Fruit fly (Drosophila melanogaster) whole organism, prepupa: ENCODE data around the gene CG34125.

Experiments
- Blimp-1 ChIP-seq: fragments of 200-800 bp; sonication (Bioruptor generic); optimal IDR thresholded peaks from 3 replicates; lab custom pipeline; 2017; ENCODE audit warnings: missing biosample characterization, missing genetic modification characterization, mild to moderate bottlenecking, moderate library complexity, missing genetic modification reagents
- CG10631 ChIP-seq: fragments of 200-800 bp; sonication (Bioruptor generic); optimal IDR thresholded peaks from 2 replicates; lab custom pipeline; 2016; ENCODE audit warnings: missing biosample characterization, missing genetic modification characterization
- CG10669 ChIP-seq: fragments of 200-800 bp; sonication (Bioruptor generic); optimal IDR thresholded peaks from 3 replicates; lab custom pipeline; 2018; ENCODE audit warnings: missing biosample characterization, mild to moderate bottlenecking, missing genetic modification characterization, moderate library complexity
- CG11294 ChIP-seq: fragments of 200-800 bp; sonication (Bioruptor generic); IDR thresholded peaks from 2 replicates; pipeline ENCODE4 v1.3.6; 2022; ENCODE audit warnings: missing biosample characterization, missing genetic modification characterization
- CG11762 ChIP-seq: fragments of 200-800 bp; sonication (Bioruptor generic); optimal IDR thresholded peaks from 3 replicates; lab custom pipeline; 2016; ENCODE audit warnings: missing biosample characterization, missing genetic modification characterization; ENCODE audit not compliant: insufficient read depth
- CG15336 ChIP-seq: fragments of 200-800 bp; sonication (Bioruptor generic); IDR thresholded peaks from 2 replicates; pipeline ENCODE4 v1.3.6; 2022; ENCODE audit warnings: missing biosample characterization, missing genetic modification characterization
- CG1621 ChIP-seq: fragments of 200-800 bp; sonication (Bioruptor generic); optimal IDR thresholded peaks from 3 replicates; lab custom pipeline; 2018; ENCODE audit warnings: missing biosample characterization, mild to moderate bottlenecking, missing genetic modification characterization
- CG3032 ChIP-seq: fragments of 200-800 bp; optimal IDR thresholded peaks from 2 replicates; lab custom pipeline; 2019; ENCODE audit warnings: missing biosample characterization, mild to moderate bottlenecking, missing genetic modification characterization, moderate library complexity
- CG32006 ChIP-seq: fragments of 200-800 bp; sonication (Bioruptor generic); optimal IDR thresholded peaks from 3 replicates; lab custom pipeline; 2017; ENCODE audit warnings: missing biosample characterization, mild to moderate bottlenecking, missing genetic modification characterization
- CG34406 ChIP-seq: fragments of 200-800 bp; sonication (Bioruptor generic); optimal IDR thresholded peaks from 3 replicates; lab custom pipeline; 2016; ENCODE audit warnings: missing biosample characterization, missing genetic modification characterization
- CG3919 ChIP-seq: fragments of 200-800 bp; sonication (Bioruptor generic); optimal IDR thresholded peaks from 3 replicates; lab custom pipeline; 2016; ENCODE audit warnings: missing biosample characterization, missing genetic modification characterization
- CG6163 ChIP-seq: fragments of 200-800 bp; sonication (Bioruptor generic); IDR thresholded peaks from 3 replicates; pipeline ENCODE4 v1.3.6; 2022; ENCODE audit warnings: missing biosample characterization, missing genetic modification characterization
- CG6276 ChIP-seq: fragments of 200-800 bp; sonication (Bioruptor generic); optimal IDR thresholded peaks from 2 replicates; lab custom pipeline; 2017; ENCODE audit warnings: missing biosample characterization, mild to moderate bottlenecking, missing genetic modification characterization
- CG6792 ChIP-seq: fragments of 200-800 bp; sonication (Bioruptor generic); optimal IDR thresholded peaks from 3 replicates; lab custom pipeline; 2016; ENCODE audit warnings: missing biosample characterization, missing genetic modification characterization
- CG6854 ChIP-seq: fragments of 200-800 bp; sonication (Bioruptor generic); optimal IDR thresholded peaks from 2 replicates; lab custom pipeline; 2017; ENCODE audit warnings: missing biosample characterization, mild to moderate bottlenecking, missing genetic modification characterization
- CG8319 ChIP-seq: fragments of 200-800 bp; sonication (Bioruptor generic); optimal IDR thresholded peaks from 3 replicates; lab custom pipeline; 2016; ENCODE audit warnings: missing biosample characterization, missing genetic modification characterization
- CG9139 ChIP-seq: fragments of 200-800 bp; sonication (Bioruptor generic); optimal IDR thresholded peaks from 3 replicates; lab custom pipeline; 2017; ENCODE audit warnings: missing biosample characterization, mild to moderate bottlenecking, missing genetic modification characterization
- Eip78C ChIP-seq: fragments of 200-800 bp; sonication (Bioruptor generic); peaks from one replicate; lab custom pipeline; 2016; ENCODE audit warnings: missing biosample characterization, missing genetic modification characterization
- Eip93F ChIP-seq: fragments of 200-800 bp; sonication (Bioruptor generic); optimal IDR thresholded peaks from 2 replicates; lab custom pipeline; 2016; ENCODE audit warnings: missing biosample characterization, mild to moderate bottlenecking, missing genetic modification characterization
- Ets21C ChIP-seq: fragments of 200-800 bp; sonication (Bioruptor generic); optimal IDR thresholded peaks from 3 replicates; lab custom pipeline; 2016; ENCODE audit warnings: missing biosample characterization, missing genetic modification characterization
- Ets96B ChIP-seq: fragments of 200-800 bp; optimal IDR thresholded peaks from 2 replicates; lab custom pipeline; 2019; ENCODE audit warnings: missing biosample characterization, mild to moderate bottlenecking, missing genetic modification characterization, moderate library complexity
- Gug ChIP-seq: fragments of 200-800 bp; sonication (Bioruptor generic); IDR thresholded peaks from 2 replicates; pipeline ENCODE4 v1.3.6; 2022; ENCODE audit warnings: missing biosample characterization, missing genetic modification characterization
- Hr38 ChIP-seq: sonication (Bioruptor generic); optimal IDR thresholded peaks from 2 replicates; lab custom pipeline; 2016; ENCODE audit warnings: missing biosample characterization, missing genetic modification characterization
- Hr39 ChIP-seq: fragments of 200-800 bp; sonication (Bioruptor generic); optimal IDR thresholded peaks from 2 replicates; lab custom pipeline; 2016; ENCODE audit warnings: missing biosample characterization, missing genetic modification characterization
- Lpt ChIP-seq: fragments of 200-800 bp; sonication (Bioruptor generic); optimal IDR thresholded peaks from 3 replicates; lab custom pipeline; 2016; ENCODE audit warnings: missing biosample characterization, missing genetic modification characterization
- OdsH ChIP-seq: fragments of 200-800 bp; sonication (Bioruptor generic); optimal IDR thresholded peaks from 3 replicates; lab custom pipeline; 2016; ENCODE audit warnings: missing biosample characterization, missing genetic modification characterization
- Smox ChIP-seq: fragments of 200-800 bp; sonication (Bioruptor generic); optimal IDR thresholded peaks from 3 replicates; lab custom pipeline; 2016; ENCODE audit warnings: missing biosample characterization, missing genetic modification characterization
- Sox102F ChIP-seq: fragments of 200-800 bp; sonication (Bioruptor generic); optimal IDR thresholded peaks from 2 replicates; lab custom pipeline; 2016; ENCODE audit warnings: missing biosample characterization, mild to moderate bottlenecking, missing genetic modification characterization
- Sox14 ChIP-seq: fragments of 200-800 bp; sonication (Bioruptor generic); optimal IDR thresholded peaks from 3 replicates; lab custom pipeline; 2016; ENCODE audit warnings: missing biosample characterization, missing genetic modification characterization
- Sox15 ChIP-seq: fragments of 200-800 bp; sonication (Bioruptor generic); optimal IDR thresholded peaks from 3 replicates; lab custom pipeline; 2016; ENCODE audit warnings: missing biosample characterization, missing genetic modification characterization
- achi ChIP-seq: fragments of 200-800 bp; sonication (Bioruptor generic); optimal IDR thresholded peaks from 3 replicates; lab custom pipeline; 2016; ENCODE audit warnings: missing biosample characterization, missing genetic modification characterization
- dac ChIP-seq: fragments of 200-800 bp; sonication (Bioruptor generic); optimal IDR thresholded peaks from 2 replicates; lab custom pipeline; 2017; ENCODE audit warnings: missing biosample characterization, mild to moderate bottlenecking, missing genetic modification characterization
- dsx ChIP-seq: fragments of 200-800 bp; optimal IDR thresholded peaks from 3 replicates; lab custom pipeline; 2019; ENCODE audit warnings: missing biosample characterization, mild to moderate bottlenecking, missing genetic modification characterization, moderate library complexity; ENCODE audit not compliant: poor library complexity, severe bottlenecking
- eg ChIP-seq: fragments of 200-800 bp; sonication (Bioruptor generic); IDR thresholded peaks from 3 replicates; pipeline ENCODE4 v1.3.6; 2022; ENCODE audit warnings: missing biosample characterization, missing genetic modification characterization
- esn ChIP-seq: fragments of 200-800 bp; sonication (Bioruptor generic); optimal IDR thresholded peaks from 2 replicates; lab custom pipeline; 2016; ENCODE audit warnings: missing biosample characterization, mild to moderate bottlenecking, missing genetic modification characterization, moderate library complexity
- fd59A ChIP-seq: fragments of 200-800 bp; sonication (Bioruptor generic); optimal IDR thresholded peaks from 2 replicates; lab custom pipeline; 2017; ENCODE audit warnings: missing biosample characterization, mild to moderate bottlenecking, missing genetic modification characterization, missing genetic modification reagents
- fd85E ChIP-seq: fragments of 200-800 bp; sonication (Bioruptor generic); optimal IDR thresholded peaks from 3 replicates; lab custom pipeline; 2016; ENCODE audit warnings: missing biosample characterization, missing genetic modification characterization
- fkh ChIP-seq: fragments of 200-800 bp; sonication (Bioruptor generic); optimal IDR thresholded peaks from 3 replicates; lab custom pipeline; 2017; ENCODE audit warnings: missing biosample characterization, mild to moderate bottlenecking, missing genetic modification characterization, moderate library complexity
- net ChIP-seq: fragments of 200-800 bp; sonication (Bioruptor generic); optimal IDR thresholded peaks from 3 replicates; lab custom pipeline; 2016; ENCODE audit warnings: missing biosample characterization, missing genetic modification characterization
- pdm3 ChIP-seq: fragments of 200-800 bp; sonication (Bioruptor generic); optimal IDR thresholded peaks from 3 replicates; lab custom pipeline; 2016; ENCODE audit warnings: missing biosample characterization, missing genetic modification characterization
- salr ChIP-seq, 2 experiments: fragments of 200-800 bp; sonication (Bioruptor generic); optimal IDR thresholded peaks; 3 replicates each; lab custom pipeline; 2016 to 2018; ENCODE audit warnings: missing biosample characterization in 2 of 2, missing genetic modification characterization in 2 of 2, mild to moderate bottlenecking in 1 of 2
- spab ChIP-seq: fragments of 200-800 bp; sonication (Bioruptor generic); optimal IDR thresholded peaks from 2 replicates; lab custom pipeline; 2017; ENCODE audit warnings: missing biosample characterization, mild to moderate bottlenecking, missing genetic modification characterization, missing genetic modification reagents
- ss ChIP-seq, 2 experiments: fragments of 200-800 bp; sonication (Bioruptor generic); optimal IDR thresholded peaks; 2 replicates in 1 of 2; 3 replicates in 1 of 2; lab custom pipeline; 2017 to 2018; ENCODE audit warnings: mild to moderate bottlenecking in 2 of 2, missing biosample characterization in 2 of 2, missing genetic modification characterization in 2 of 2, moderate library complexity in 1 of 2
- topi ChIP-seq: fragments of 200-800 bp; sonication (Bioruptor generic); optimal IDR thresholded peaks from 3 replicates; lab custom pipeline; 2016; ENCODE audit warnings: missing biosample characterization, missing genetic modification characterization
- vri ChIP-seq: fragments of 200-800 bp; sonication (Bioruptor generic); optimal IDR thresholded peaks from 3 replicates; lab custom pipeline; 2016; ENCODE audit warnings: missing biosample characterization, mild to moderate bottlenecking, missing genetic modification characterization

The CG34125 gene

dm6 chr2L:5007256-5007655 lies 41.8 kb downstream of the CG34125 start:
- peak; percentile 9 for TF ChIP-seq OdsH (GFP tag; lab: Kevin White, UChicago)
- TF ChIP-seq topi (GFP tag; lab: Kevin White, UChicago) = no peak
- TF ChIP-seq Blimp-1 (GFP tag; lab: Kevin White, UChicago) = no peak
- no peak for TF ChIP-seq Hr39 (GFP tag; lab: Kevin White, UChicago)
- no peak for TF ChIP-seq Sox102F (GFP tag; lab: Kevin White, UChicago)
- no peak for TF ChIP-seq Ets96B
- TF ChIP-seq esn (GFP tag; lab: Kevin White, UChicago) = peak; percentile 9
- no peak for TF ChIP-seq dsx
- TF ChIP-seq CG6163 = peak; percentile 20; the same call in 1 of the 3 replicates
- peak; percentile 7 for TF ChIP-seq CG32006
- TF ChIP-seq CG3919 (GFP tag; lab: Kevin White, UChicago) = peak; percentile 16
- no peak for TF ChIP-seq CG9139 (GFP tag; lab: Kevin White, UChicago)
- TF ChIP-seq CG8319 (GFP tag; lab: Kevin White, UChicago) = no peak
- no peak for TF ChIP-seq Gug
- TF ChIP-seq ss (GFP tag; optimal IDR thresholded peaks at IDR 0.05; lab: Kevin White, UChicago) = no peak
- TF ChIP-seq CG6276 = no peak
- TF ChIP-seq Ets21C = no peak
- TF ChIP-seq Lpt (GFP tag; lab: Kevin White, UChicago) = no peak
- no peak for TF ChIP-seq Hr38 (GFP tag; lab: Kevin White, UChicago)
- TF ChIP-seq CG6854 (GFP tag; lab: Kevin White, UChicago) = no peak
- TF ChIP-seq CG34406 (GFP tag; lab: Kevin White, UChicago) = no peak
- no peak for TF ChIP-seq CG6792 (GFP tag; lab: Kevin White, UChicago)
- TF ChIP-seq achi (GFP tag; lab: Kevin White, UChicago) = no peak
- TF ChIP-seq CG3032 (tag; lab: Kevin White, UChicago) = no peak
- no peak for TF ChIP-seq spab (GFP tag; lab: Kevin White, UChicago)
- TF ChIP-seq CG10669 (GFP tag; lab: Kevin White, UChicago) = no peak
- TF ChIP-seq Eip78C (GFP tag; lab: Kevin White, UChicago) = peak; percentile 69
- no peak for TF ChIP-seq fd59A (GFP tag; lab: Kevin White, UChicago)
- TF ChIP-seq pdm3 (GFP tag; lab: Kevin White, UChicago) = peak; percentile 24
- no peak for TF ChIP-seq CG11294
- TF ChIP-seq Eip93F = no peak
- no peak for TF ChIP-seq CG11762 (GFP tag; lab: Kevin White, UChicago)
- TF ChIP-seq Smox (GFP tag; lab: Kevin White, UChicago) = no peak
- TF ChIP-seq Sox15 (GFP tag; lab: Kevin White, UChicago) = no peak
- TF ChIP-seq fkh (GFP tag; lab: Kevin White, UChicago) = peak; percentile 8
- TF ChIP-seq Sox14 (GFP tag; lab: Kevin White, UChicago) = no peak
- TF ChIP-seq CG15336 (GFP tag; lab: Robert Waterston, UW) = 0 out of 2 replicates have a peak, but pooled peaks have one; percentile 15
- no peak for TF ChIP-seq CG10631 (GFP tag; lab: Kevin White, UChicago)
- no peak for TF ChIP-seq dac (GFP tag; lab: Kevin White, UChicago)
- TF ChIP-seq salr (GFP tag; optimal IDR thresholded peaks at IDR 0.05; lab: Kevin White, UChicago) = no peak
- TF ChIP-seq vri = peak; percentile 52
- TF ChIP-seq eg (GFP tag; lab: Robert Waterston, UW) = 0 out of 3 replicates have a peak, but pooled peaks have one; percentile 11
- TF ChIP-seq fd85E = no peak
- TF ChIP-seq CG1621 (tag; lab: Kevin White, UChicago) = no peak
- TF ChIP-seq net (GFP tag; lab: Kevin White, UChicago) = no peak
